Worm (Caenorhabditis elegans) whole organism, early embryonic: ENCODE results near the gene F56B3.4.

Experiments used
- ama-1 ChIP-seq: fragments of 150-350 bp; optimal IDR thresholded peaks from 2 replicates; lab custom pipeline; 2014
- ets-7 ChIP-seq: sonication (generic microtip); optimal IDR thresholded peaks from 2 replicates; lab custom pipeline; 2016; ENCODE audit warnings: missing genotype, missing genetic modification characterization, missing compliant biosample characterization
- flt-1 ChIP-seq: fragments of 200-800 bp; sonication (Bioruptor generic); IDR thresholded peaks from 2 replicates; pipeline ENCODE4 v1.3.6; 2022; ENCODE audit warnings: missing genetic modification characterization, missing compliant biosample characterization

DNA sequence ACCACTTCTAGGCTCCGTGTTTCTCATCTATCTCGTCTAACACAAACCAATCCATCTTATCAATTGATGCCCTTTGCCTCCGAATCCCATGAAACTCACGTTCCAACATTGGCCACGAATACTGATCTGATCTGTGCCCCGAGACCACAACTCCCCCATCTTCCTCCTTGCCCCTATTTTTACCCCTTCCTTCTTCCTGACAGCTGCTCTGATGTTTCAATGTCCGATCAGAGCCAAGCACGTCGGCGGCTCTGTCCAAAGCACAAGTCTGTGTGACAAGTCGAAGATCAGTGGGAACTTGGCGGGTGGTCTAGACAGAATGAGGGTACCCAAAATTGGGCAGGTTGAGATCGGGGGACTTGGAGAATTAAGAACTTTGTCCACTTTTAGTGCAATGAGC is 47.7 kb downstream of the F56B3.4 start:
- TF ChIP-seq flt-1 (GFP tag; lab: Robert Waterston, UW): no peak
- TF ChIP-seq ets-7 (tag; lab: Kevin White, UChicago): no peak
- no peak for TF ChIP-seq ama-1 (lab: Kevin White, UChicago)
